Fruit fly (Drosophila melanogaster) whole organism, wandering third instar larva: ENCODE measurements around the gene CG33169.

Experiments used
- Abd-B ChIP-seq: fragments of >200 bp; optimal IDR thresholded peaks from 2 replicates; lab custom pipeline; 2017; ENCODE audit warnings: missing biosample characterization, missing genetic modification characterization
- CG32264 ChIP-seq: fragments of 200-800 bp; sonication (Bioruptor generic); optimal IDR thresholded peaks from 2 replicates; lab custom pipeline; 2016; ENCODE audit warnings: missing biosample characterization, missing genetic modification characterization
- CG9705 ChIP-seq: fragments of 200-800 bp; sonication (Bioruptor generic); optimal IDR thresholded peaks from 2 replicates; lab custom pipeline; 2018; ENCODE audit warnings: missing biosample characterization, mild to moderate bottlenecking, missing genetic modification characterization
- CrebA ChIP-seq: fragments of 200-800 bp; sonication (Bioruptor generic); optimal IDR thresholded peaks from 2 replicates; lab custom pipeline; 2016; ENCODE audit warnings: missing biosample characterization, mild to moderate bottlenecking, missing genetic modification characterization, borderline replicate concordance
- Dfd ChIP-seq: fragments of >200 bp; optimal IDR thresholded peaks from 2 replicates; lab custom pipeline; 2017; ENCODE audit warnings: missing biosample characterization, missing genetic modification characterization
- Dif ChIP-seq: fragments of 200-275, 200-300 bp; sonication (Bioruptor generic); optimal IDR thresholded peaks from 2 replicates; lab custom pipeline; 2018; ENCODE audit warnings: missing biosample characterization, missing genetic modification characterization; ENCODE audit not compliant: partially characterized antibody
- GATAd ChIP-seq: sonication (Bioruptor generic); optimal IDR thresholded peaks from 2 replicates; lab custom pipeline; 2016; ENCODE audit warnings: missing biosample characterization, missing genetic modification characterization
- HLH106 ChIP-seq: fragments of 200-800 bp; optimal IDR thresholded peaks from 3 replicates; lab custom pipeline; 2019; ENCODE audit warnings: missing biosample characterization, mild to moderate bottlenecking, missing genetic modification characterization, moderate library complexity
- Hnf4 ChIP-seq: fragments of 200-800 bp; sonication (Bioruptor generic); optimal IDR thresholded peaks from 2 replicates; lab custom pipeline; 2016; ENCODE audit warnings: missing biosample characterization, mild to moderate bottlenecking, missing genetic modification characterization
- Hr83 ChIP-seq: fragments of 200-300 bp; sonication (Bioruptor generic); optimal IDR thresholded peaks from 2 replicates; lab custom pipeline; 2016; ENCODE audit warnings: missing biosample characterization, mild to moderate bottlenecking, missing genetic modification characterization, moderate library complexity; ENCODE audit not compliant: poor library complexity, severe bottlenecking
- Jra ChIP-seq: sonication (Bioruptor generic); optimal IDR thresholded peaks from 2 replicates; lab custom pipeline; 2016; ENCODE audit warnings: missing biosample characterization, missing genetic modification characterization
- Mio ChIP-seq: sonication (Bioruptor generic); optimal IDR thresholded peaks from 2 replicates; lab custom pipeline; 2016; ENCODE audit warnings: missing biosample characterization, missing genetic modification characterization
- Myc ChIP-seq: fragments of >200 bp; optimal IDR thresholded peaks from 2 replicates; lab custom pipeline; 2017
- N ChIP-seq: fragments of >200 bp; optimal IDR thresholded peaks from 2 replicates; lab custom pipeline; 2018; ENCODE audit warnings: missing biosample characterization, missing external identifiers, missing genetic modification characterization
- OdsH ChIP-seq: fragments of 200-800 bp; sonication (Bioruptor generic); optimal IDR thresholded peaks from 2 replicates; lab custom pipeline; 2016; ENCODE audit warnings: missing biosample characterization, mild to moderate bottlenecking, missing genetic modification characterization
- Rel ChIP-seq, 2 experiments: fragments of 200-800 bp; sonication (Bioruptor generic) in 1 of 2; optimal IDR thresholded peaks; 2 replicates in 1 of 2; 3 replicates in 1 of 2; lab custom pipeline; 2016 to 2019; ENCODE audit warnings: mild to moderate bottlenecking in 2 of 2, missing biosample characterization in 2 of 2, missing genetic modification characterization in 2 of 2, moderate library complexity in 1 of 2
- Sp1 ChIP-seq: fragments of 200-800 bp; sonication (Bioruptor generic); optimal IDR thresholded peaks from 3 replicates; lab custom pipeline; 2019; ENCODE audit warnings: missing biosample characterization, mild to moderate bottlenecking, missing genetic modification characterization, moderate library complexity
- Vsx2 ChIP-seq: fragments of 200-300, 225-300 bp; sonication (Bioruptor generic); optimal IDR thresholded peaks from 2 replicates; lab custom pipeline; 2018; ENCODE audit warnings: missing biosample characterization, missing genetic modification characterization; ENCODE audit not compliant: partially characterized antibody
- br ChIP-seq: fragments of 200-800 bp; sonication (Bioruptor generic); optimal IDR thresholded peaks from 2 replicates; lab custom pipeline; 2016; ENCODE audit warnings: missing biosample characterization, missing genetic modification characterization
- brk ChIP-seq: fragments of 200-800 bp; sonication (Bioruptor generic); optimal IDR thresholded peaks from 2 replicates; lab custom pipeline; 2016; ENCODE audit warnings: missing biosample characterization, mild to moderate bottlenecking, missing genetic modification characterization
- dl ChIP-seq, 2 experiments: fragments of 175-275, 200-275 bp in 1 of 2; fragments of 200-275 bp in 1 of 2; sonication (Bioruptor generic); optimal IDR thresholded peaks; lab custom pipeline; 2018; ENCODE audit warnings: mild to moderate bottlenecking in 2 of 2, missing biosample characterization in 2 of 2, missing genetic modification characterization in 2 of 2, moderate library complexity in 2 of 2; ENCODE audit not compliant: partially characterized antibody in 2 of 2, insufficient read depth in 1 of 2
- dmrt93B ChIP-seq: fragments of 200-800 bp; sonication (Bioruptor generic); optimal IDR thresholded peaks from 2 replicates; lab custom pipeline; 2018; ENCODE audit warnings: missing biosample characterization, mild to moderate bottlenecking, missing genetic modification characterization
- dsf ChIP-seq: sonication (Bioruptor generic); optimal IDR thresholded peaks from 2 replicates; lab custom pipeline; 2016; ENCODE audit warnings: missing biosample characterization, missing genetic modification characterization, borderline replicate concordance
- ey ChIP-seq: fragments of 200-800 bp; sonication (Bioruptor generic); optimal IDR thresholded peaks from 2 replicates; lab custom pipeline; 2016; ENCODE audit warnings: missing biosample characterization, missing genetic modification characterization
- foxo ChIP-seq, 2 experiments: fragments of 200-800 bp; sonication (Bioruptor generic); optimal IDR thresholded peaks; 2 replicates in 1 of 2; 3 replicates in 1 of 2; lab custom pipeline; 2016 to 2017; ENCODE audit warnings: missing biosample characterization in 2 of 2, missing genetic modification characterization in 2 of 2
- fru ChIP-seq: fragments of 200-800 bp; sonication (Bioruptor generic); optimal IDR thresholded peaks from 3 replicates; lab custom pipeline; 2016; ENCODE audit warnings: missing biosample characterization, mild to moderate bottlenecking, missing genetic modification characterization
- h ChIP-seq: fragments of 200-800 bp; sonication (Bioruptor generic); optimal IDR thresholded peaks from 3 replicates; lab custom pipeline; 2016; ENCODE audit warnings: missing biosample characterization, mild to moderate bottlenecking, missing genetic modification characterization
- jim ChIP-seq: fragments of 175-275, 200-325 bp; sonication (Bioruptor generic); optimal IDR thresholded peaks from 2 replicates; lab custom pipeline; 2016; ENCODE audit warnings: missing biosample characterization, mild to moderate bottlenecking, missing genetic modification characterization
- lola ChIP-seq: fragments of >200 bp; optimal IDR thresholded peaks from 2 replicates; lab custom pipeline; 2017; ENCODE audit warnings: missing biosample characterization, missing genetic modification characterization
- psq ChIP-seq: fragments of 200-800 bp; sonication (Bioruptor generic); optimal IDR thresholded peaks from 3 replicates; lab custom pipeline; 2017; ENCODE audit warnings: missing biosample characterization, mild to moderate bottlenecking, missing genetic modification characterization, moderate library complexity
- rgr ChIP-seq: fragments of 200-800 bp; sonication (Bioruptor generic); optimal IDR thresholded peaks from 3 replicates; lab custom pipeline; 2016; ENCODE audit warnings: missing biosample characterization, mild to moderate bottlenecking, missing genetic modification characterization
- sage ChIP-seq: fragments of 200-800 bp; sonication (Bioruptor generic); optimal IDR thresholded peaks from 2 replicates; lab custom pipeline; 2016; ENCODE audit warnings: missing biosample characterization, mild to moderate bottlenecking, missing genetic modification characterization
- sv ChIP-seq: fragments of 200-800 bp; sonication (Bioruptor generic); optimal IDR thresholded peaks from 3 replicates; lab custom pipeline; 2016; ENCODE audit warnings: missing biosample characterization, missing genetic modification characterization
- usp ChIP-seq: fragments of >200 bp; optimal IDR thresholded peaks from 2 replicates; lab custom pipeline; 2017; ENCODE audit warnings: missing biosample characterization, missing genetic modification characterization

The CG33169 gene

dm6 chr3L:22851172-22852128, 12.2 kb upstream of the CG33169 start:
- TF ChIP-seq CG9705 (GFP tag; lab: Kevin White, UChicago): no peak
- TF ChIP-seq h (GFP tag; lab: Kevin White, UChicago): peak; percentile 14
- TF ChIP-seq Mio (GFP tag; lab: Kevin White, UChicago): no peak
- no peak for TF ChIP-seq Hnf4 (GFP tag; lab: Kevin White, UChicago)
- peak; percentile 12 for TF ChIP-seq Vsx2 (GFP tag; lab: Kevin White, UChicago)
- TF ChIP-seq sage (GFP tag; lab: Kevin White, UChicago): peak; percentile 69
- no peak for TF ChIP-seq N (GFP tag; lab: Kevin White, UChicago)
- TF ChIP-seq foxo (GFP tag; optimal IDR thresholded peaks at IDR 0.05; lab: Kevin White, UChicago): peak in 1 of 2 experiments; percentile 62
- TF ChIP-seq Jra (GFP tag; lab: Kevin White, UChicago): no peak
- TF ChIP-seq Dif: peak; percentile 95
- no peak for TF ChIP-seq brk (GFP tag; lab: Kevin White, UChicago)
- no peak for TF ChIP-seq Myc (lab: Kevin White, UChicago)
- no peak for TF ChIP-seq CG32264 (GFP tag; lab: Kevin White, UChicago)
- TF ChIP-seq HLH106: peak; percentile 20
- TF ChIP-seq ey (GFP tag; lab: Kevin White, UChicago): peak; percentile 55
- no peak for TF ChIP-seq OdsH (GFP tag; lab: Kevin White, UChicago)
- TF ChIP-seq usp (GFP tag; lab: Kevin White, UChicago): no peak
- peak; percentile 81 for TF ChIP-seq Sp1
- peak; percentile 75 for TF ChIP-seq fru (GFP tag; lab: Kevin White, UChicago)
- TF ChIP-seq Dfd: no peak
- peak; percentile 91 for TF ChIP-seq CrebA (GFP tag; lab: Kevin White, UChicago)
- TF ChIP-seq lola (GFP tag; lab: Kevin White, UChicago): no peak
- peak; percentile 9 for TF ChIP-seq rgr (GFP tag; lab: Kevin White, UChicago)
- TF ChIP-seq sv (GFP tag; lab: Kevin White, UChicago): no peak
- peak; percentile 85 for TF ChIP-seq psq (GFP tag; lab: Kevin White, UChicago)
- no peak for TF ChIP-seq dsf (GFP tag; lab: Kevin White, UChicago)
- no peak for TF ChIP-seq jim (GFP tag; lab: Kevin White, UChicago)
- no peak for TF ChIP-seq br (GFP tag; lab: Kevin White, UChicago)
- no peak for TF ChIP-seq Abd-B
- TF ChIP-seq dl (GFP tag; optimal IDR thresholded peaks at IDR 0.05; lab: Kevin White, UChicago; ENCODE audit: insufficient read depth in 1 of 2, partially characterized antibody in 2 of 2): peak; percentile 87 to 91
- no peak for TF ChIP-seq dmrt93B (GFP tag; lab: Kevin White, UChicago)
- no peak for TF ChIP-seq Hr83
- peak; percentile 91 for TF ChIP-seq Rel (GFP tag; optimal IDR thresholded peaks at IDR 0.05; lab: Kevin White, UChicago)
- peak; percentile 95 for TF ChIP-seq Rel (tag; optimal IDR thresholded peaks at IDR 0.05; lab: Kevin White, UChicago)

dm6 chr3L:22853412-22853811, 10.3 kb upstream of the CG33169 start, which contains the start of gene CG32462:
Gene CG32462 (minus strand): TSS chr3L:22853512.
- TF ChIP-seq dl (GFP tag; optimal IDR thresholded peaks at IDR 0.05; lab: Kevin White, UChicago; ENCODE audit: insufficient read depth in 1 of 2, partially characterized antibody in 2 of 2): no peak
- no peak for TF ChIP-seq usp (GFP tag; lab: Kevin White, UChicago)
- no peak for TF ChIP-seq HLH106
- TF ChIP-seq dmrt93B (GFP tag; lab: Kevin White, UChicago): no peak
- no peak for TF ChIP-seq lola (GFP tag; lab: Kevin White, UChicago)
- no peak for TF ChIP-seq Sp1
- no peak for TF ChIP-seq sv (GFP tag; lab: Kevin White, UChicago)
- TF ChIP-seq Dfd: no peak
- TF ChIP-seq GATAd (GFP tag; lab: Kevin White, UChicago): no peak
- no peak for TF ChIP-seq rgr (GFP tag; lab: Kevin White, UChicago)
